Fruit fly (Drosophila melanogaster): ENCODE results near the gene Ucp4C.

Ucp4C gene

DNA sequence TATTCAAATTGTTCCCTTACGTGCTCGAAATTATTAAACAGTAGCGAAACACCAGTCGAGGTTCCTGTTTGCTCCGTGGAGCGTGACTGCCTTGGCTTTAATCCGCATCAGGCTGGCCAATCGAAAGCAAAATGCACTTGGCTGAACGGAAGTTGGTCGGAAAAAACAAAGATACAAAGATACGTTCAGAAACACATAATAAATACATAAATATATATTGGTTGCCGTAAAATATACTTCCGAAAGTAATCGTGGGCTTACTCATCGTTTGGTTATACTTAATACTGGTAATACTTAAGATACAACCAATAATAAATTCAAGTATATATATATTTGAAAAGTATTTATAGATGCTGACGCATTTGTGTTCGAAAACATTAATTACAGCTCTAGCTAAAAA lies 3.5 kb upstream of the Ucp4C start, which contains the start of gene psd:
TSS of gene psd (minus strand) at position 101 of the 400 bp plus-strand sequence.
- TF ChIP-seq kay (GFP tag; ENCODE audit: borderline replicate concordance) (no peak), ovo (GFP tag; optimal IDR thresholded peaks at IDR 0.05) (no peak), Clk (GFP tag; optimal IDR thresholded peaks at IDR 0.05) (no peak), toe (GFP tag; optimal IDR thresholded peaks at IDR 0.05) (no peak), Hr96 (GFP tag; optimal IDR thresholded peaks at IDR 0.05) (no peak), CG1620 (GFP tag; optimal IDR thresholded peaks at IDR 0.05) (no peak), pad (GFP tag; optimal IDR thresholded peaks at IDR 0.05) (no peak), CG5204 (GFP tag; optimal IDR thresholded peaks at IDR 0.05) (no peak), Mnt (GFP tag; optimal IDR thresholded peaks at IDR 0.05) (no peak), CG12768 (GFP tag; optimal IDR thresholded peaks at IDR 0.05) (no peak), Crg-1 (GFP tag; optimal IDR thresholded peaks at IDR 0.05) (no peak), CG14711 (tag; optimal IDR thresholded peaks at IDR 0.05) (no peak), bab1 (GFP tag; optimal IDR thresholded peaks at IDR 0.05) (no peak), CG11617 (GFP tag; optimal IDR thresholded peaks at IDR 0.05) (no peak), CG7045 (GFP tag; optimal IDR thresholded peaks at IDR 0.05) (no peak), tj (GFP tag; optimal IDR thresholded peaks at IDR 0.05) (no peak), CG7101 (tag; optimal IDR thresholded peaks at IDR 0.05) (no peak)

DNA sequence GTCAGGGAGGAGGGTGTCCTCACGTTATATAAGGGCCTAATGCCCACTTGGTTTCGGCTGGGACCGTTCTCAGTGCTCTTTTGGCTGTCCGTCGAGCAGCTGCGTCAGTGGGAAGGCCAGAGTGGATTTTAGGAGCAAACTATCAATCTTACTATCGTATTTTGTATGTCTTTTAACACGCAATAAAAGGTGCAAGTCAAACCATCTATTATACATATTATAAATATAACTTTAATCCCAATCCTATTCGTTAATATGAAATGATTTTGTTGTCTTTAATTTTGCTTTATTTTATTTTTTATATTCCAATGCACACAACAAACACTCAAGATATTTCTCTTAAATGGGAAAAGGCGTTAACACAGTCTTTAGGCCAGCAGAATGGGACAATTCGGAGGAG lies 1.2 kb downstream of the Ucp4C start, which contains the start of gene Ucp4B:
TSS of gene Ucp4B (plus strand) at position 301 of the 400 bp plus-strand sequence.
- TF ChIP-seq CG14711 (tag; optimal IDR thresholded peaks at IDR 0.05) (no peak), pad (GFP tag; optimal IDR thresholded peaks at IDR 0.05) (no peak)

DNA sequence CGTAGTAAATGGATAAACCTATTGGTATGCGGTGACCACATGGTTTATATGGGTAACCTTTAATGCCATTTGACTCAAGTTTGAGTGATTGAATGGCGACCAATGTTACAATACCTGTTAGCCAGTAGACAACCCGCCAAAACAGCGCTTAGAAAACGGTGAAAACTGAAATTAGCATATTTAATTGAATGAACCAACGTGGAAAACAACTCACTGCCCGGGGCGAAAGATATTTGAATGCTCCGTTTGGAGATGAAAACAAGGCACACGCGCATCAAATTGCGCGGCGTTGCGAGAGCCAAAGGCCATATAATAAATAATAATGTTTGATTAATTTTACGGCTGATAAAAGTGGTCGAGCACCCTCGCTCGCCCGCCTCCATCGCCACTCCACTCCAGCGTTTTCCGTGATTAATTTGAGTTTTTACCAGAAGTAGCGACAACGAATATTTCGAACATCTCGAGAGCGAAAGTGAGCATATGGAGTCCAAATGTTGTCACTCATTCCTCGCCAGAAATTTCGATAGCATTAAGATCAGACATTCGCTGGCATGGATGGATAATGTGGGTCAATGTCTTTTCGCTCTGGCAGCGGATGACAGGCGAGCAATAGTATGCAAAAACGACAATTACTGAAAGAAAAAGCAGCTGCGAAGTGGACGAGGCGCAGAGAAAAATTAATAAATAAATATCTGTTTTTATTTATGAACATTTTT lies 2.9 kb downstream of the Ucp4C start:
- TF ChIP-seq CG5204 (GFP tag; optimal IDR thresholded peaks at IDR 0.05) (no peak), CG14711 (tag; optimal IDR thresholded peaks at IDR 0.05) (no peak), CG11617 (GFP tag; optimal IDR thresholded peaks at IDR 0.05) (no peak), bab1 (GFP tag; optimal IDR thresholded peaks at IDR 0.05) (no peak), cnc (optimal IDR thresholded peaks at IDR 0.05) (no peak), Mnt (GFP tag; optimal IDR thresholded peaks at IDR 0.05) (no peak), CG12768 (GFP tag; optimal IDR thresholded peaks at IDR 0.05) (no peak), Crg-1 (GFP tag; optimal IDR thresholded peaks at IDR 0.05) (no peak), CG33017 (tag; optimal IDR thresholded peaks at IDR 0.05) (no peak), Clk (GFP tag; optimal IDR thresholded peaks at IDR 0.05) (no peak), CG7045 (GFP tag; optimal IDR thresholded peaks at IDR 0.05) (no peak), CG1620 (GFP tag; optimal IDR thresholded peaks at IDR 0.05) (no peak), kay (GFP tag; ENCODE audit: borderline replicate concordance) (no peak), Hr96 (GFP tag; optimal IDR thresholded peaks at IDR 0.05) (no peak), ovo (GFP tag; optimal IDR thresholded peaks at IDR 0.05) (no peak)

DNA sequence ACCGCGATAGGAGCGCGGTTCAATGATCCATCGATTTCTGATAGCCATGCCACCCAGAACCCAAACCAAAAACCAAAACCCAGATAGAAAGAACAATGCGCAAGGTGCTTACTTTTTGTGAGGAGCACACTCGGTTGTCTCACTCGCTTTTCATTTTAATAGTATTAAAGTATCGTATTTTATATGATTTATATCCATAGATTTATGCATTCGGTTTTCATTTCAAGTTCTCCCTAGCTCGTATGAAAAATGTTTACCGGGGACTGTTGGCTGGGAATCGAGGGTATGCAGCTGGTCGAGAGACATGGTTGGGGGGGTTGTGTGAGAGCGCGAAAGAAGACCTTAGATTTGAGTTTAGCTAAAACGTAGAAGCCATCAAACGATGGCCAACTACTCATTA lies 3.6 kb downstream of the Ucp4C start:
- TF ChIP-seq CG7045 (GFP tag; optimal IDR thresholded peaks at IDR 0.05), result no peak
- no peak for TF ChIP-seq Crg-1 (GFP tag; optimal IDR thresholded peaks at IDR 0.05)

DNA sequence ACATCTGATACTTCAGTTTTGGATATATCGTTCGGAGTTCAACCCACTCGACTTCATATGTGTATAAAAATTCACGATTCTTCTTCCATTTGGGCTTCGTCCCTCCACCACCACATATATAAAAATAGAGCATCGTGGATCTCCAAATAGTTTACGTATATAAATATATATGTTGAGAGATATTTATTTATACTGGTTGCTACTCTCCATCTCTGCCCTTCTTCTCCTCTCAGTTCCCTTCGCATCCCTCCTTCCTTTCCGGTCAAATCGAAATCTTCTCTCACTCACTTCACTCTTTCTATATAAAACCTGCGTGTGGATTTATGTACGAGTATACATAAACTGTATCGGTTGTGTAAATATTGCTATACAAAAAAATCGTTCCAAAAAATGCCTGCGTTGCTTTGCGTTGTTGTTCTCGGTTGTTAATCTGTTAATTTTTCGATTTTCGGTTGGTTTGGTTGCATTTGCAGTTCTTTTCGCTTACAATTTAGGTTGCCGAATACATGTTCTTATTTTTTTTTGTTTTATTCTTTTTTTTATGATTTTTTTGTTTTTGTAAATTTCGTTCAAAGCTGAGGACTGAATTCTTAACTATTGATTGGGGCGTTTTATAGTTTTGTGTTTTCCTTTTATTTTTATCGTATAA lies 4.3 kb downstream of the Ucp4C start:
- TF ChIP-seq tj (GFP tag; optimal IDR thresholded peaks at IDR 0.05) (peak; percentile 88), kay (GFP tag; ENCODE audit: borderline replicate concordance) (peak; percentile 57), ovo (GFP tag; optimal IDR thresholded peaks at IDR 0.05) (no peak), CG5204 (GFP tag; optimal IDR thresholded peaks at IDR 0.05) (no peak)

DNA sequence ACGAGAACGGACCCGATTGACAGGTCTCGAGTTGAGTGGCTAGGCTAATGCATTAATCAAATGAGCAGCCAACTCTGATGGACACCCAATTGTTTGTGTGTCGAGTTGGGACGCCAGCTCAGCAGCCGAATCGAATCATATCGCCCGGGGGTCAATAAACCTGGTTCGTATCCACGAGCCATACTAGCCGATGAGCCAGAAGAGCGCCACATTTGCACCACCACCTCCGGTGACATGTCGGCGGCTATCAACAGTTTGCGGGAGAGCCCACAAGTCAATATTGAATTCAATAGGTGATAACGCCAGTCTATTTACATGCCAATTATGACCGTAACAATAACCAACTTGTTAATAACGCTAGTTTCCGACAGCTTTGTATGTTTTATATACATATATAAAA lies 5.8 kb downstream of the Ucp4C start:
- TF ChIP-seq CG12768 (GFP tag; optimal IDR thresholded peaks at IDR 0.05) (peak; percentile 76), bab1 (GFP tag; optimal IDR thresholded peaks at IDR 0.05) (no peak), Crg-1 (GFP tag; optimal IDR thresholded peaks at IDR 0.05) (peak; percentile 85), CG7045 (GFP tag; optimal IDR thresholded peaks at IDR 0.05) (peak; percentile 73), CG5204 (GFP tag; optimal IDR thresholded peaks at IDR 0.05) (no peak), Mnt (GFP tag; optimal IDR thresholded peaks at IDR 0.05) (peak; percentile 46), CG7101 (tag; optimal IDR thresholded peaks at IDR 0.05) (peak; percentile 70), Clk (GFP tag; optimal IDR thresholded peaks at IDR 0.05) (peak; percentile 59), Hr96 (GFP tag; optimal IDR thresholded peaks at IDR 0.05) (no peak), CG14711 (tag; optimal IDR thresholded peaks at IDR 0.05) (peak; percentile 52), CG11617 (GFP tag; optimal IDR thresholded peaks at IDR 0.05) (peak; percentile 47), toe (GFP tag; optimal IDR thresholded peaks at IDR 0.05) (peak; percentile 12), cic (GFP tag; optimal IDR thresholded peaks at IDR 0.05) (peak; percentile 46), kay (GFP tag; ENCODE audit: borderline replicate concordance) (peak; percentile 89), tj (GFP tag; optimal IDR thresholded peaks at IDR 0.05) (peak; percentile 4), pad (GFP tag; optimal IDR thresholded peaks at IDR 0.05) (peak; percentile 50), ovo (GFP tag; optimal IDR thresholded peaks at IDR 0.05) (peak; percentile 79), CG1620 (GFP tag; optimal IDR thresholded peaks at IDR 0.05) (peak; percentile 41), CG33017 (tag; optimal IDR thresholded peaks at IDR 0.05) (peak; percentile 17), cnc (optimal IDR thresholded peaks at IDR 0.05) (no peak)
